Fruit fly (Drosophila melanogaster): Measurements from ENCODE around the gene KP78b.

KP78b gene

DNA sequence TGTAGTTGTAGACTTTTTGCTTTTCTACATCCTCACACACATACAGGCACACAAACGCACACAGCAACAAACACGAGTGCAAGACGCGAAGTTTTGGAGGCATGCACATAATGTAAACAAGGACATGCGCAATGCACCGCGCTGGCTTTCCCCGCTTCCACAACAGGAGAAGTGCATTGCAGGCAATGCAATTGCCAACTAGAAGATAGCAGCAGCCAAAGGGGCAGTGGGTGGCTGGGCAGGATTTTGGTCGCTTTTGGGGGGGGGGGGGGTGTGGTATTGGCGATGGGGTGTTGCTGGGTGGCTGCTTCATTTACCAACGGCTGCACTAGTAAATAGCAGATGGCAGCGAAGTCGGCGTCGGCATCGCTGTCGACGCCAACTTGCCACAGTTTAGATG is 22.2 kb downstream of the KP78b start:
- TF ChIP-seq h (optimal IDR thresholded peaks at IDR 0.05) (no peak), Sin3A (optimal IDR thresholded peaks at IDR 0.05) (no peak)

- no peak for TF ChIP-seq ttk (optimal IDR thresholded peaks at IDR 0.05)
- TF ChIP-seq insv (optimal IDR thresholded peaks at IDR 0.05), result no peak
- no peak for TF ChIP-seq Sin3A (optimal IDR thresholded peaks at IDR 0.05)
Observed at dm6 chr3R:11328180-11328579, 24.8 kb downstream of the KP78b start, which contains the start of gene pros. Gene pros, plus strand, starts transcription at chr3R:11328480.

- TF ChIP-seq psq (optimal IDR thresholded peaks at IDR 0.05) (no peak), ttk (optimal IDR thresholded peaks at IDR 0.05) (no peak), h (optimal IDR thresholded peaks at IDR 0.05) (no peak), insv (optimal IDR thresholded peaks at IDR 0.05) (no peak), Sin3A (optimal IDR thresholded peaks at IDR 0.05) (no peak), Myc (optimal IDR thresholded peaks at IDR 0.05) (no peak)
Observed at dm6 chr3R:11316667-11317066, 36.3 kb downstream of the KP78b start.

DNA sequence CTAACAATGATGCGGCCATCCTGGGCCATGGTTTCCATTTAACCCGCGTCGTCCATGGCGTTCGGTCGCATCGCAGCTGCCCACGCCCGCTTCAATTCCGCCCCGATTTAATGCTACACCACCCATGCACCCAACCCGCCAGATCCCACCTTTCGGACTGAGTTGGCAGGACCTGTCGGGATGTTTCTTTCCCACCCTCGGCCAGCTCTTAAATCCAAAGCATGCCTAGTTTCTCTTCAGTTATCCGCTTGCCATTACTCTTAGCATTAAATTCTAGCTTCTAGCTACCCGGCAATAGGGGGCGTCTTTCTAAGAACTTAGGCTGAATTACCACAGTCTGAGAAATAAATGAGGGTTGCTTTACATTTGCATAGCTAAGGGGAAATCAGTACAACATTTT is 40.6 kb downstream of the KP78b start:
- TF ChIP-seq Myc (optimal IDR thresholded peaks at IDR 0.05), result no peak
- no peak for TF ChIP-seq insv (optimal IDR thresholded peaks at IDR 0.05)
- no peak for TF ChIP-seq ttk (optimal IDR thresholded peaks at IDR 0.05)
- peak; percentile 73 for TF ChIP-seq h (optimal IDR thresholded peaks at IDR 0.05)

DNA sequence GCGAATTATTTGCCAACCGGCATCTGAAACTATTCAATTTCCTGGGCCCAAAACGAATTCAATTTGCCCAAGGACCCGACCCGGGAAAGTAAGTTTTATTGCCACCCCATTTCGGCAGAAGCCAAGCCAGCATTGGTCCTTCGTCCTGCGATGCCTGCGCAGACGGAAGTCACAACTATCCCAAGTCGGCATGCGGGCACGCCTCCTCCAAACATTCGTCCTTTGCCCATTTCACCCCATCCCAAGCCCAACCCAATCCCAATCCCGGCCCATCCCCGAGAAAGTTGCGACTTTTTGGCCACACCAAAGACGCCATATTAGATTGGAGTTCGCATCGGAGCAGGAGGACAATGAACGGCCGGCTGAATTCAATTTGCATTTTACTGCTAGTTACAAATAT is 42.3 kb downstream of the KP78b start:
- no peak for TF ChIP-seq ttk (optimal IDR thresholded peaks at IDR 0.05)
- TF ChIP-seq h (optimal IDR thresholded peaks at IDR 0.05), result no peak
- no peak for TF ChIP-seq Myc (optimal IDR thresholded peaks at IDR 0.05)
- no peak for TF ChIP-seq psq (optimal IDR thresholded peaks at IDR 0.05)
- TF ChIP-seq insv (optimal IDR thresholded peaks at IDR 0.05), result no peak

- TF ChIP-seq ttk (optimal IDR thresholded peaks at IDR 0.05) (no peak), Sin3A (optimal IDR thresholded peaks at IDR 0.05) (no peak), Myc (optimal IDR thresholded peaks at IDR 0.05) (no peak), insv (optimal IDR thresholded peaks at IDR 0.05) (no peak), h (optimal IDR thresholded peaks at IDR 0.05) (no peak), psq (optimal IDR thresholded peaks at IDR 0.05) (no peak)
Observed at dm6 chr3R:11305917-11306316, 47.0 kb downstream of the KP78b start.

DNA sequence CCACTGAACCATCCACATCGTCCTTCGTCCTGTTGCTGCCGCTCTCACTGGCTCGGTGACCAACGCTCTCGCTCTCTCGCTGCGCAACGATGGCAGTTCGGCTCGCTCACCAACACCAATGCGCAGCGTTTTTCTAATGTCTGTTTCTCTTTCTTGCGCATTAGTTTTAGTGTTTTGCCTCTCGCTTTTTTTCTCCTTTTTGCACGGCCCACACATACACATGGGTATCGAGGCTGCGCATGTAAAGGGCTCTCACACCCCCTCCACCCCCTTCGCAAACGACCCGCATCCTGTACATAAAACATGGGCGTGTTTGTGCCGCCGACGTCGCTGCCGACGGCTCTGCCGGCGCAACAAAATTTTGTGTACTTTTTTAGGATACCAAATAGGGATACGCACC is 50.0 kb downstream of the KP78b start:
- TF ChIP-seq Sin3A (optimal IDR thresholded peaks at IDR 0.05) (no peak), insv (optimal IDR thresholded peaks at IDR 0.05) (no peak), Myc (optimal IDR thresholded peaks at IDR 0.05) (no peak), psq (optimal IDR thresholded peaks at IDR 0.05) (no peak), ttk (optimal IDR thresholded peaks at IDR 0.05) (no peak), h (optimal IDR thresholded peaks at IDR 0.05) (no peak)

Measured in Kc167 (cell line).